Fruit fly (Drosophila melanogaster) whole organism, embryonic: ENCODE measurements around the gene brm.

ENCODE experiments used
- Ada2b ChIP-seq: fragments of 200-800 bp; sonication (Bioruptor generic); IDR thresholded peaks from 2 replicates; pipeline ENCODE4 v1.3.6; 2022; ENCODE audit warnings: missing biosample characterization, missing genetic modification characterization
- Atf-2 ChIP-seq: fragments of 200-800 bp; sonication (Bioruptor generic); optimal IDR thresholded peaks from 2 replicates; lab custom pipeline; 2016; ENCODE audit warnings: missing biosample characterization, missing genetic modification characterization
- B-H1 ChIP-seq: fragments of 200-800 bp; sonication (Bioruptor generic); IDR thresholded peaks from 3 replicates; pipeline ENCODE4 v1.3.6; 2022; ENCODE audit warnings: missing biosample characterization, missing genetic modification characterization
- Bdp1 ChIP-seq: fragments of 200-800 bp; sonication (Bioruptor generic); optimal IDR thresholded peaks from 3 replicates; lab custom pipeline; 2016; ENCODE audit warnings: missing biosample characterization, missing genetic modification characterization
- Bgb ChIP-seq: fragments of 200-800 bp; sonication (Bioruptor generic); IDR thresholded peaks from 2 replicates; pipeline ENCODE4 v1.3.6; 2022; ENCODE audit warnings: missing biosample characterization, missing genetic modification characterization; ENCODE audit not compliant: partially characterized antibody
- CG10366 ChIP-seq: fragments of 200-800 bp; sonication (Bioruptor generic); IDR thresholded peaks from 2 replicates; pipeline ENCODE4 v1.3.6; 2022; ENCODE audit warnings: missing biosample characterization, missing genetic modification characterization
- CG11723 ChIP-seq: fragments of 200-800 bp; sonication (Bioruptor generic); optimal IDR thresholded peaks from 2 replicates; lab custom pipeline; 2017; ENCODE audit warnings: missing biosample characterization, mild to moderate bottlenecking, missing genetic modification characterization
- CG12071 ChIP-seq: fragments of 200-800 bp; sonication (Bioruptor generic); optimal IDR thresholded peaks from 3 replicates; lab custom pipeline; 2018; ENCODE audit warnings: missing biosample characterization, mild to moderate bottlenecking, missing genetic modification characterization
- CG12104 ChIP-seq: fragments of 200-800 bp; sonication (Bioruptor generic); optimal IDR thresholded peaks from 3 replicates; lab custom pipeline; 2016; ENCODE audit warnings: missing biosample characterization, missing genetic modification characterization
- CG14014 ChIP-seq: fragments of 200-800 bp; sonication (Bioruptor generic); IDR thresholded peaks from 2 replicates; pipeline ENCODE4 v1.3.6; 2022; ENCODE audit warnings: missing biosample characterization, missing genetic modification characterization
- CG15269 ChIP-seq: fragments of 200-800 bp; sonication (Bioruptor generic); optimal IDR thresholded peaks from 2 replicates; lab custom pipeline; 2018; ENCODE audit warnings: missing biosample characterization, mild to moderate bottlenecking, missing genetic modification characterization, moderate library complexity
- CG15601 ChIP-seq: fragments of 200-800 bp; sonication (Bioruptor generic); optimal IDR thresholded peaks from 3 replicates; lab custom pipeline; 2019; ENCODE audit warnings: missing biosample characterization, mild to moderate bottlenecking, missing genetic modification characterization, moderate library complexity
- CG1792 ChIP-seq: fragments of 200-800 bp; sonication (Bioruptor generic); optimal IDR thresholded peaks from 2 replicates; lab custom pipeline; 2016; ENCODE audit warnings: missing biosample characterization, missing genetic modification characterization
- CG34376 ChIP-seq: fragments of 200-800 bp; sonication (Bioruptor generic); optimal IDR thresholded peaks from 2 replicates; lab custom pipeline; 2018; ENCODE audit warnings: missing biosample characterization, mild to moderate bottlenecking, missing genetic modification characterization
- CG3726 ChIP-seq: fragments of 200-800 bp; sonication (Bioruptor generic); IDR thresholded peaks from 3 replicates; pipeline ENCODE4, ENCODE4 v1.3.6; 2022; ENCODE audit warnings: missing biosample characterization, missing genetic modification characterization
- CG4282 ChIP-seq: fragments of 200-800 bp; sonication (Bioruptor generic); optimal IDR thresholded peaks from 2 replicates; lab custom pipeline; 2016; ENCODE audit warnings: missing biosample characterization, missing genetic modification characterization
- CG4707 ChIP-seq: fragments of 200-800 bp; sonication (Bioruptor generic); optimal IDR thresholded peaks from 2 replicates; lab custom pipeline; 2018; ENCODE audit warnings: missing biosample characterization, mild to moderate bottlenecking, missing genetic modification characterization, moderate library complexity
- CG8359 ChIP-seq: fragments of 200-800 bp; sonication (Bioruptor generic); optimal IDR thresholded peaks from 2 replicates; lab custom pipeline; 2017; ENCODE audit warnings: missing biosample characterization, mild to moderate bottlenecking, missing genetic modification characterization, borderline replicate concordance
- CkIIα-i1 ChIP-seq: fragments of 200-800 bp; sonication (Bioruptor generic); IDR thresholded peaks from 2 replicates; pipeline ENCODE4 v1.3.6; 2022; ENCODE audit warnings: missing biosample characterization, missing genetic modification characterization
- Dip3 ChIP-seq: fragments of 200-800 bp; sonication (Bioruptor generic); optimal IDR thresholded peaks from 3 replicates; lab custom pipeline; 2016; ENCODE audit warnings: missing biosample characterization, missing genetic modification characterization
- HLHmδ ChIP-seq: fragments of 200-800 bp; sonication (Bioruptor generic); optimal IDR thresholded peaks from 2 replicates; lab custom pipeline; 2018; ENCODE audit warnings: missing biosample characterization, mild to moderate bottlenecking, missing genetic modification characterization, moderate library complexity
- Hmr ChIP-seq: fragments of 200-800 bp; sonication (Bioruptor generic); optimal IDR thresholded peaks from 3 replicates; lab custom pipeline; 2017; ENCODE audit warnings: mild to moderate bottlenecking, missing biosample characterization, missing genetic modification reagents, missing genetic modification characterization
- Hr78 ChIP-seq, 2 experiments: fragments of 200-800 bp in 1 of 2; fragments of >200 bp in 1 of 2; sonication (Bioruptor generic) in 1 of 2; optimal IDR thresholded peaks; 2 replicates each; lab custom pipeline; 2017 to 2019; ENCODE audit warnings: missing biosample characterization in 2 of 2, missing genetic modification characterization in 2 of 2, mild to moderate bottlenecking in 1 of 2, moderate library complexity in 1 of 2
- Mes4 ChIP-seq: fragments of 200-800 bp; sonication (Bioruptor generic); optimal IDR thresholded peaks from 2 replicates; lab custom pipeline; 2016; ENCODE audit warnings: missing biosample characterization, missing genetic modification characterization
- Mrtf ChIP-seq: fragments of 200-800 bp; sonication (Bioruptor generic); IDR thresholded peaks from 3 replicates; pipeline ENCODE4 v1.3.6; 2022; ENCODE audit warnings: missing biosample characterization, missing genetic modification characterization
- Myb ChIP-seq: fragments of 200-800 bp; sonication (Bioruptor generic); optimal IDR thresholded peaks from 2 replicates; lab custom pipeline; 2016; ENCODE audit warnings: missing biosample characterization, missing genetic modification characterization
- Neu2 ChIP-seq: fragments of 200-800 bp; sonication (Bioruptor generic); optimal IDR thresholded peaks from 3 replicates; lab custom pipeline; 2016; ENCODE audit warnings: missing biosample characterization, missing genetic modification characterization, borderline replicate concordance
- Oaz ChIP-seq: fragments of 200-800 bp; sonication (Bioruptor generic); IDR thresholded peaks from 2 replicates; pipeline ENCODE4 v1.3.6; 2022; ENCODE audit warnings: missing biosample characterization, missing genetic modification characterization
- Usf ChIP-seq: fragments of 200-800 bp; sonication (Bioruptor generic); optimal IDR thresholded peaks from 2 replicates; lab custom pipeline; 2017; ENCODE audit warnings: missing genotype, missing biosample characterization, missing genetic modification characterization
- ab ChIP-seq: fragments of 200-800 bp; sonication (Bioruptor generic); optimal IDR thresholded peaks from 2 replicates; lab custom pipeline; 2016; ENCODE audit warnings: missing biosample characterization, missing genetic modification characterization
- az2 ChIP-seq: fragments of 200-800 bp; sonication (Bioruptor generic); optimal IDR thresholded peaks from 3 replicates; lab custom pipeline; 2016; ENCODE audit warnings: missing biosample characterization, missing genetic modification characterization
- btn ChIP-seq: fragments of 200-800 bp; sonication (Bioruptor generic); optimal IDR thresholded peaks from 2 replicates; lab custom pipeline; 2016; ENCODE audit warnings: missing biosample characterization, missing genetic modification characterization
- da ChIP-seq: fragments of 200-800 bp; sonication (Bioruptor generic); optimal IDR thresholded peaks from 2 replicates; lab custom pipeline; 2016; ENCODE audit warnings: missing biosample characterization, missing genetic modification characterization
- dan ChIP-seq: fragments of 200-800 bp; sonication (Bioruptor generic); IDR thresholded peaks from 2 replicates; pipeline ENCODE4 v1.3.6; 2022; ENCODE audit warnings: missing biosample characterization, missing genetic modification characterization
- dm ChIP-seq: fragments of 200-800 bp; sonication (Bioruptor generic); optimal IDR thresholded peaks from 3 replicates; lab custom pipeline; 2016; ENCODE audit warnings: missing biosample characterization, missing genetic modification characterization
- ems ChIP-seq: fragments of 200-800 bp; sonication (Bioruptor generic); optimal IDR thresholded peaks from 3 replicates; lab custom pipeline; 2016; ENCODE audit warnings: missing biosample characterization, missing genetic modification characterization
- en ChIP-seq: fragments of 200-800 bp; sonication (Bioruptor generic); optimal IDR thresholded peaks from 2 replicates; lab custom pipeline; 2016; ENCODE audit warnings: missing biosample characterization, missing genetic modification characterization
- eyg ChIP-seq: fragments of 200-800 bp; sonication (Bioruptor generic); optimal IDR thresholded peaks from 3 replicates; lab custom pipeline; 2016; ENCODE audit warnings: missing biosample characterization, missing genetic modification characterization
- gsb-n ChIP-seq: fragments of 200-800 bp; sonication (Bioruptor generic); optimal IDR thresholded peaks from 3 replicates; lab custom pipeline; 2018; ENCODE audit warnings: missing biosample characterization, mild to moderate bottlenecking, missing genetic modification characterization
- ken ChIP-seq: fragments of 200-800 bp; sonication (Bioruptor generic); IDR thresholded peaks from 3 replicates; pipeline ENCODE4 v1.3.6; 2022; ENCODE audit warnings: missing biosample characterization, missing genetic modification characterization
- odd ChIP-seq: fragments of 200-800 bp; sonication (Bioruptor generic); optimal IDR thresholded peaks from 2 replicates; lab custom pipeline; 2017; ENCODE audit warnings: missing biosample characterization, mild to moderate bottlenecking, missing genetic modification characterization
- org-1 ChIP-seq: fragments of 200-800 bp; sonication (Bioruptor generic); optimal IDR thresholded peaks from 2 replicates; lab custom pipeline; 2017; ENCODE audit warnings: missing biosample characterization, missing genetic modification characterization
- peb ChIP-seq: fragments of 200-800 bp; sonication (Bioruptor generic); IDR thresholded peaks from 2 replicates; pipeline ENCODE4 v1.3.6; 2022; ENCODE audit warnings: missing biosample characterization, missing genetic modification characterization
- pnt ChIP-seq: fragments of 200-800 bp; sonication (Bioruptor generic); optimal IDR thresholded peaks from 3 replicates; lab custom pipeline; 2016; ENCODE audit warnings: missing biosample characterization, missing genetic modification characterization
- salm ChIP-seq: fragments of 200-800 bp; sonication (Bioruptor generic); optimal IDR thresholded peaks from 2 replicates; lab custom pipeline; 2018; ENCODE audit warnings: missing biosample characterization, mild to moderate bottlenecking, missing genetic modification characterization
- seq ChIP-seq: fragments of 200-800 bp; sonication (Bioruptor generic); IDR thresholded peaks from 2 replicates; pipeline ENCODE4 v1.3.6; 2022; ENCODE audit warnings: missing biosample characterization, missing genetic modification characterization
- sim ChIP-seq: fragments of 200-800 bp; sonication (Bioruptor generic); IDR thresholded peaks from 2 replicates; pipeline ENCODE4 v1.3.6; 2022; ENCODE audit warnings: missing biosample characterization, missing genetic modification characterization
- sug ChIP-seq: fragments of 200-800 bp; optimal IDR thresholded peaks from 2 replicates; lab custom pipeline; 2019; ENCODE audit warnings: missing biosample characterization, mild to moderate bottlenecking, missing genetic modification characterization, moderate library complexity
- tna ChIP-seq: fragments of 200-800 bp; sonication (Bioruptor generic); IDR thresholded peaks from 2 replicates; pipeline ENCODE4 v1.3.6; 2022; ENCODE audit warnings: missing biosample characterization, missing genetic modification characterization; ENCODE audit not compliant: partially characterized antibody
- zen2 ChIP-seq: fragments of 200-800 bp; sonication (Bioruptor generic); IDR thresholded peaks from 3 replicates; pipeline ENCODE4 v1.3.6; 2022; ENCODE audit warnings: missing biosample characterization, missing genetic modification characterization; ENCODE audit not compliant: partially characterized antibody

The brm gene

dm6 chr3L:16004401-16005237 lies 21.9 kb upstream of the brm start, which contains the start of the genes hzg and mRpS31 (continued):
- TF ChIP-seq Hmr (GFP tag; lab: Kevin White, UChicago) (peak; percentile 64), CG12071 (GFP tag; lab: Kevin White, UChicago) (no peak), Usf (GFP tag; lab: Kevin White, UChicago) (no peak), CG12104 (no peak), Atf-2 (peak; percentile 58), Oaz (GFP tag; lab: Robert Waterston, UW) (no peak), B-H1 (GFP tag; lab: Robert Waterston, UW) (no peak), Hr78 (GFP tag; optimal IDR thresholded peaks at IDR 0.05; lab: Kevin White, UChicago) (no peak), org-1 (no peak), seq (no peak), CG34376 (GFP tag; lab: Kevin White, UChicago) (peak; percentile 36), ems (GFP tag; lab: Kevin White, UChicago) (no peak), CG4282 (GFP tag; lab: Kevin White, UChicago) (no peak), Ada2b (GFP tag; lab: Robert Waterston, UW) (peak; percentile 33), pnt (GFP tag; lab: Kevin White, UChicago) (peak; percentile 30), dm (GFP tag; lab: Kevin White, UChicago) (peak; percentile 38), ken (GFP tag; lab: Robert Waterston, UW) (0 out of 3 replicates have a peak, but pooled peaks have one; percentile 37), zen2 (GFP tag; lab: Robert Waterston, UW) (no peak), tna (GFP tag; lab: Robert Waterston, UW) (no peak), peb (peak; percentile 32; the same call in 1 of the 2 replicates), HLHmδ (GFP tag; lab: Kevin White, UChicago) (no peak), az2 (peak; percentile 57), odd (GFP tag; lab: Kevin White, UChicago) (no peak), Bdp1 (GFP tag; lab: Kevin White, UChicago) (peak; percentile 26), CG8359 (GFP tag; lab: Kevin White, UChicago) (no peak), salm (tag; lab: Kevin White, UChicago) (no peak), Mes4 (GFP tag; lab: Kevin White, UChicago) (no peak), Dip3 (GFP tag; lab: Kevin White, UChicago) (peak; percentile 20), dan (no peak), gsb-n (tag; lab: Kevin White, UChicago) (peak; percentile 20), btn (GFP tag; lab: Kevin White, UChicago) (no peak), CG15601 (peak; percentile 20), Mrtf (no peak), CG1792 (peak; percentile 13), CkIIα-i1 (GFP tag; lab: Robert Waterston, UW) (no peak), sim (GFP tag; lab: Robert Waterston, UW) (no peak), Neu2 (GFP tag; lab: Kevin White, UChicago) (no peak), da (GFP tag; lab: Kevin White, UChicago) (no peak), CG15269 (tag; lab: Kevin White, UChicago) (peak; percentile 46), CG3726 (GFP tag; lab: Robert Waterston, UW) (no peak), eyg (peak; percentile 24), CG11723 (no peak), CG10366 (GFP tag; lab: Robert Waterston, UW) (peak; percentile 47), sug (tag; lab: Kevin White, UChicago) (peak; percentile 67), ab (GFP tag; lab: Kevin White, UChicago) (no peak), CG14014 (GFP tag; lab: Robert Waterston, UW) (no peak), Bgb (GFP tag; lab: Robert Waterston, UW) (peak; percentile 25; the same call in 1 of the 2 replicates), CG4707 (no peak), Myb (GFP tag; lab: Kevin White, UChicago) (peak; percentile 5), en (GFP tag; lab: Kevin White, UChicago) (no peak)
